Fruit fly (Drosophila melanogaster): ENCODE results near the gene CG4822.

The CG4822 gene

DNA sequence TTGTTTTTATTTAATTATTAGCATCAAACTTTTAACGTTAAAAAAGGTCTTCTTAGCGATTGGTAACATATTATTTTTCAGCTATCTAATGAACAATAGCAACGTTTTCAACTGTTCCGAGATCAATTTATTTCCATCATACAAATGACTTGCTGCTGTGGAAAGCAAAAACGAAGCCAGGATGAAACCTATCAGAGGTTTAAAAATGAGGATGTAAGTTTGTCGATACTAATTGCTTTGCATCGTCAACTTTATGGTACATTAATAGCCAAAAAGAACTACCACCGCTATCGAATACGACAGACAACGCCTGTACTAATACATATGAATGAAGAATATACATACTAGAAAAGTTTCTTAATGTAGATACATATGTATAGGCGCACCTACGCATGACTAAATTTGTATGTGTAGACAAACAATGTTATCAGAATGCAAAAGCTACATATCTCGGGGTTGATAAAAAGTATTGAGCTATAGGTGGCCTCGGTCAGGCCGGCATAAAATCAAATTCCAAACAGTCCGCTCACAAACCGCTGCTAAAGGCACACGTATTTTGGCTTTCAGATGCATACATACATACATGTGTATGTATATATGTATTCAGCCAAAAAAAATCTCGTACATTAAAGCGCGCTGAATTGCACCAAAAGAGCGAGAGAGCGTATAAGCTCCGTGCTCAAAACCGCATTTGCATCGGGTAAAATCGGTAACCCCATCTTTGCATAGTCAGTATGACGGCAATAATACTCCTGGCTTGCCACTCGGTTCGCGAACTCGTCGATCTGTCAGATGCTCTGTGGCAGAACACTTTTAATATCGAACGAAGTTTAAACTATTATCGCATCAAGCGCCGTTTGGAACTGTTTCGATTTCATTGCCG is 49.4 kb downstream of the CG4822 start (continued):
- TF ChIP-seq MTF-1 (GFP tag; optimal IDR thresholded peaks at IDR 0.05; ENCODE audit: borderline replicate concordance) (no peak), Bdp1 (GFP tag; optimal IDR thresholded peaks at IDR 0.05) (no peak), sens (GFP tag) (peak; percentile 58), lola (GFP tag; optimal IDR thresholded peaks at IDR 0.05) (peak in 1 of 3 experiments; percentile 29), HmgZ (tag; optimal IDR thresholded peaks at IDR 0.05) (no peak), CG11085 (GFP tag; IDR thresholded peaks at IDR 0.05) (no peak), Xrp1 (GFP tag; IDR thresholded peaks at IDR 0.05) (no peak), ATbp (GFP tag; optimal IDR thresholded peaks at IDR 0.05) (no peak), CG17829 (tag; optimal IDR thresholded peaks at IDR 0.05) (no peak), CG14441 (GFP tag; IDR thresholded peaks at IDR 0.05) (no peak), sna (GFP tag; IDR thresholded peaks at IDR 0.05; ENCODE audit: partially characterized antibody) (0 out of 2 replicates have a peak, but pooled peaks have one; percentile 13), CG9437 (GFP tag; optimal IDR thresholded peaks at IDR 0.05) (no peak), CG11247 (GFP tag; IDR thresholded peaks at IDR 0.05) (no peak), CG13296 (GFP tag; optimal IDR thresholded peaks at IDR 0.05) (peak; percentile 9), CG13624 (GFP tag; optimal IDR thresholded peaks at IDR 0.05) (no peak), wor (GFP tag; IDR thresholded peaks at IDR 0.05) (no peak), oc (tag; optimal IDR thresholded peaks at IDR 0.05) (no peak), CG9876 (GFP tag; optimal IDR thresholded peaks at IDR 0.05) (no peak), CG6791 (GFP tag; IDR thresholded peaks at IDR 0.05; ENCODE audit: partially characterized antibody) (no peak), Myb (GFP tag; optimal IDR thresholded peaks at IDR 0.05) (no peak), CG12744 (GFP tag; optimal IDR thresholded peaks at IDR 0.05) (no peak), CG5245 (GFP tag; optimal IDR thresholded peaks at IDR 0.05) (no peak), CG3065 (GFP tag; optimal IDR thresholded peaks at IDR 0.05) (no peak), CG9609 (GFP tag; optimal IDR thresholded peaks at IDR 0.05) (no peak), cg (GFP tag; optimal IDR thresholded peaks at IDR 0.05) (peak; percentile 90), sd (tag; optimal IDR thresholded peaks at IDR 0.05) (peak; percentile 98), sug (tag; optimal IDR thresholded peaks at IDR 0.05) (peak; percentile 24), CG3995 (GFP tag; optimal IDR thresholded peaks at IDR 0.05) (peak; percentile 2), sens-2 (GFP tag; IDR thresholded peaks at IDR 0.05) (no peak), D19B (GFP tag; optimal IDR thresholded peaks at IDR 0.05) (no peak), nom (GFP tag; optimal IDR thresholded peaks at IDR 0.05) (peak; percentile 15), CG4820 (GFP tag; optimal IDR thresholded peaks at IDR 0.05) (no peak), D (optimal IDR thresholded peaks at IDR 0.05) (no peak), D (GFP tag; optimal IDR thresholded peaks at IDR 0.05) (no peak), CG17802 (tag; optimal IDR thresholded peaks at IDR 0.05) (no peak), pzg (GFP tag; optimal IDR thresholded peaks at IDR 0.05) (peak; percentile 14), HLH4C (GFP tag; IDR thresholded peaks at IDR 0.05; ENCODE audit: partially characterized antibody) (no peak), ase (GFP tag; IDR thresholded peaks at IDR 0.05) (no peak), ssp (GFP tag; IDR thresholded peaks at IDR 0.05) (no peak), CG2712 (tag; optimal IDR thresholded peaks at IDR 0.05) (no peak), CG8290 (GFP tag; optimal IDR thresholded peaks at IDR 0.05) (no peak), CG8290 (tag; optimal IDR thresholded peaks at IDR 0.05) (peak in 1 of 2 experiments; percentile 42), Gsc (GFP tag; IDR thresholded peaks at IDR 0.05) (no peak), ewg (GFP tag; optimal IDR thresholded peaks at IDR 0.05) (peak; percentile 35), gsb-n (tag; optimal IDR thresholded peaks at IDR 0.05) (no peak), run (tag; optimal IDR thresholded peaks at IDR 0.05) (no peak), Doc3 (GFP tag; IDR thresholded peaks at IDR 0.05; ENCODE audit: partially characterized antibody) (peak; percentile 45; the same call in 1 of the 3 replicates), cwo (GFP tag; optimal IDR thresholded peaks at IDR 0.05) (no peak), mirr (GFP tag; optimal IDR thresholded peaks at IDR 0.05) (peak; percentile 94)

Measured in whole organism, embryonic.